Worm (Caenorhabditis elegans) whole organism, L4 larva: ENCODE measurements around the gene ccpp-6.

ENCODE experiments used
- D1046.2 ChIP-seq: fragments of 200-800 bp; sonication (Bioruptor generic); IDR thresholded peaks from 2 replicates; pipeline ENCODE4 v1.3.6; 2022; ENCODE audit warnings: missing genetic modification characterization, missing compliant biosample characterization
- F10B5.3 ChIP-seq: sonication (generic microtip); optimal IDR thresholded peaks from 2 replicates; lab custom pipeline; 2016; ENCODE audit warnings: mild to moderate bottlenecking, missing genetic modification characterization, missing compliant biosample characterization
- F26F4.8 ChIP-seq: fragments of 200-800 bp; sonication (Bioruptor generic); conservative IDR thresholded peaks from 2 replicates; pipeline ENCODE4 v1.3.6; 2022; ENCODE audit warnings: missing genetic modification characterization, missing compliant biosample characterization
- F44E2.7 ChIP-seq: fragments of 200-800 bp; sonication (Bioruptor generic); IDR thresholded peaks from 2 replicates; pipeline ENCODE4 v2.1.2; 2022; ENCODE audit warnings: missing genetic modification characterization, missing compliant biosample characterization
- F49E8.2 ChIP-seq: sonication (generic microtip); optimal IDR thresholded peaks from 2 replicates; lab custom pipeline; 2016; ENCODE audit warnings: missing compliant biosample characterization, mild to moderate bottlenecking, missing genetic modification characterization, borderline replicate concordance
- T20F7.1 ChIP-seq: fragments of 200-800 bp; sonication (Bioruptor generic); optimal IDR thresholded peaks from 2 replicates; lab custom pipeline; 2018; ENCODE audit warnings: mild to moderate bottlenecking, missing genetic modification characterization, missing compliant biosample characterization
- T26A8.4 ChIP-seq: fragments of 200-800 bp; sonication (Bioruptor generic); IDR thresholded peaks from 2 replicates; pipeline ENCODE4 v1.3.6; 2022; ENCODE audit warnings: missing genetic modification characterization, missing compliant biosample characterization
- Y5F2A.4 ChIP-seq: fragments of 200-800 bp; sonication (Bioruptor generic); optimal IDR thresholded peaks from 2 replicates; lab custom pipeline; 2018; ENCODE audit warnings: mild to moderate bottlenecking, missing genetic modification characterization, missing compliant biosample characterization
- Y75B8A.6 ChIP-seq: fragments of 200-800 bp; sonication (Bioruptor generic); IDR thresholded peaks from 2 replicates; pipeline ENCODE4 v1.3.6; 2022; ENCODE audit warnings: missing genetic modification reagents, missing genetic modification characterization, missing compliant biosample characterization
- attf-4 ChIP-seq: sonication (generic microtip); optimal IDR thresholded peaks from 3 replicates; lab custom pipeline; 2017; ENCODE audit warnings: missing biosample characterization, missing genetic modification characterization
- ceh-20 ChIP-seq: fragments of 200-800 bp; sonication (Bioruptor generic); IDR thresholded peaks from 2 replicates; pipeline ENCODE4 v1.3.6; 2022; ENCODE audit warnings: missing genetic modification reagents, missing genetic modification characterization, missing compliant biosample characterization
- ceh-62 ChIP-seq: sonication (generic microtip); optimal IDR thresholded peaks from 2 replicates; lab custom pipeline; 2017; ENCODE audit warnings: missing biosample characterization, missing genetic modification characterization
- ces-1 ChIP-seq: fragments of 150-350 bp; sonication (generic microtip); optimal IDR thresholded peaks from 4 replicates; lab custom pipeline; 2014; ENCODE audit warnings: missing biosample characterization, missing genetic modification reagents, missing genetic modification characterization
- cey-2 ChIP-seq: sonication (generic microtip); optimal IDR thresholded peaks from 3 replicates; lab custom pipeline; 2017; ENCODE audit warnings: missing genetic modification characterization, mild to moderate bottlenecking, missing compliant biosample characterization, antibody characterized with exemption, borderline replicate concordance; ENCODE audit not compliant: insufficient read depth
- daf-8 ChIP-seq: fragments of 200-800 bp; sonication (Bioruptor generic); IDR thresholded peaks from 2 replicates; pipeline ENCODE4 v1.3.6; 2022; ENCODE audit warnings: missing genetic modification characterization, missing compliant biosample characterization
- dpl-1 ChIP-seq: fragments of 150-350 bp; optimal IDR thresholded peaks from 2 replicates; lab custom pipeline; 2014; ENCODE audit warnings: missing biosample characterization, missing genetic modification reagents, missing genetic modification characterization
- duxl-1 ChIP-seq: sonication (generic microtip); optimal IDR thresholded peaks from 2 replicates; lab custom pipeline; 2016; ENCODE audit warnings: mild to moderate bottlenecking, missing genetic modification characterization, moderate library complexity, missing compliant biosample characterization; ENCODE audit not compliant: poor library complexity
- hif-1 ChIP-seq, 2 experiments: sonication (generic microtip); optimal IDR thresholded peaks; 2 replicates each; lab custom pipeline; 2016 to 2017; ENCODE audit warnings: missing compliant biosample characterization in 2 of 2, missing genetic modification characterization in 2 of 2, missing genetic modification reagents in 2 of 2, missing genotype in 2 of 2, mild to moderate bottlenecking in 1 of 2
- hlh-11 ChIP-seq: fragments of 200-800 bp; sonication (Bioruptor generic); optimal IDR thresholded peaks from 2 replicates; lab custom pipeline; 2018; ENCODE audit warnings: mild to moderate bottlenecking, missing genetic modification characterization, missing compliant biosample characterization
- hlh-30 ChIP-seq: sonication (generic microtip); optimal IDR thresholded peaks from 2 replicates; lab custom pipeline; 2017; ENCODE audit warnings: antibody characterized with exemption, mild to moderate bottlenecking, missing genetic modification characterization, missing compliant biosample characterization; ENCODE audit not compliant: insufficient read depth
- lim-7 ChIP-seq: fragments of 200-800 bp; sonication (Bioruptor generic); IDR thresholded peaks from 2 replicates; pipeline ENCODE4 v1.3.6; 2022; ENCODE audit warnings: missing genetic modification characterization, missing compliant biosample characterization
- lin-13 ChIP-seq: fragments of 150-350 bp; optimal IDR thresholded peaks from 2 replicates; lab custom pipeline; 2014; ENCODE audit warnings: missing biosample characterization, missing genetic modification reagents, missing genetic modification characterization
- lin-15B ChIP-seq: fragments of 150-350 bp; sonication (generic microtip); optimal IDR thresholded peaks from 3 replicates; lab custom pipeline; 2014; ENCODE audit warnings: missing biosample characterization, missing genetic modification characterization
- lin-29 ChIP-seq: fragments of 200-800 bp; sonication (Bioruptor generic); IDR thresholded peaks from 2 replicates; pipeline ENCODE4 v1.3.6; 2022; ENCODE audit warnings: missing genetic modification reagents, missing genetic modification characterization, missing compliant biosample characterization
- madf-5 ChIP-seq, 2 experiments: fragments of 200-800 bp; sonication (Bioruptor generic); IDR thresholded peaks; 2 replicates each; pipeline ENCODE4 v1.3.6; 2022; ENCODE audit warnings: missing compliant biosample characterization in 2 of 2, missing genetic modification characterization in 2 of 2
- mdl-1 ChIP-seq, 2 experiments: fragments of 150-350 bp in 1 of 2; sonication (generic microtip) in 1 of 2; optimal IDR thresholded peaks; 2 replicates each; lab custom pipeline; 2014 to 2017; ENCODE audit warnings: missing biosample characterization in 2 of 2, missing genetic modification characterization in 2 of 2
- mxl-3 ChIP-seq: fragments of 200-800 bp; sonication (Bioruptor generic); optimal IDR thresholded peaks from 2 replicates; lab custom pipeline; 2018; ENCODE audit warnings: mild to moderate bottlenecking, missing genetic modification characterization, missing compliant biosample characterization
- nhr-10 ChIP-seq: fragments of 150-350 bp; optimal IDR thresholded peaks from 2 replicates; lab custom pipeline; 2014; ENCODE audit warnings: missing biosample characterization, missing genetic modification characterization
- nhr-102 ChIP-seq: sonication (generic microtip); optimal IDR thresholded peaks from 2 replicates; lab custom pipeline; 2016; ENCODE audit warnings: mild to moderate bottlenecking, missing genetic modification characterization, moderate library complexity, missing compliant biosample characterization
- nhr-11 ChIP-seq: fragments of 150-350 bp; optimal IDR thresholded peaks from 2 replicates; lab custom pipeline; 2014; ENCODE audit warnings: missing biosample characterization, missing genetic modification characterization
- nhr-111 ChIP-seq: fragments of 200-800 bp; sonication (Bioruptor generic); optimal IDR thresholded peaks from 2 replicates; lab custom pipeline; 2018; ENCODE audit warnings: mild to moderate bottlenecking, missing genetic modification characterization, missing compliant biosample characterization
- nhr-42 ChIP-seq: fragments of 200-800 bp; sonication (Bioruptor generic); IDR thresholded peaks from 2 replicates; pipeline ENCODE4 v1.3.6; 2022; ENCODE audit warnings: missing genetic modification characterization, missing compliant biosample characterization
- nhr-48 ChIP-seq: sonication (generic microtip); optimal IDR thresholded peaks from 2 replicates; lab custom pipeline; 2016; ENCODE audit warnings: mild to moderate bottlenecking, missing genetic modification characterization, missing compliant biosample characterization
- pha-4 ChIP-seq, 2 experiments: fragments of 150-350 bp in 1 of 2; fragments of 200-800 bp in 1 of 2; sonication (Bioruptor generic) in 1 of 2; IDR thresholded peaks in 1 of 2; optimal IDR thresholded peaks in 1 of 2; 2 replicates each; pipeline versions ENCODE4 v1.3.6 to Lab custom; 2014 to 2022; ENCODE audit warnings: missing genetic modification characterization in 2 of 2, missing genetic modification reagents in 2 of 2, missing biosample characterization in 1 of 2, missing compliant biosample characterization in 1 of 2
- php-3 ChIP-seq: fragments of 200-800 bp; sonication (Bioruptor generic); IDR thresholded peaks from 2 replicates; pipeline ENCODE4 v1.3.6; 2022; ENCODE audit warnings: missing genetic modification reagents, missing genetic modification characterization, missing compliant biosample characterization
- pqm-1 ChIP-seq: sonication (generic microtip); optimal IDR thresholded peaks from 2 replicates; lab custom pipeline; 2017; ENCODE audit warnings: missing biosample characterization, missing genetic modification characterization
- saeg-2 ChIP-seq: fragments of 200-800 bp; sonication (Bioruptor generic); IDR thresholded peaks from 2 replicates; pipeline ENCODE4 v1.3.6; 2022; ENCODE audit warnings: missing genetic modification reagents, missing genetic modification characterization, missing compliant biosample characterization
- set-16 ChIP-seq: fragments of 200-800 bp; sonication (Bioruptor generic); IDR thresholded peaks from 2 replicates; pipeline ENCODE4 v1.3.6; 2022; ENCODE audit warnings: missing genetic modification reagents, missing genetic modification characterization, missing compliant biosample characterization
- skn-1 ChIP-seq: fragments of 150-350 bp; optimal IDR thresholded peaks from 2 replicates; lab custom pipeline; 2014; ENCODE audit warnings: missing biosample characterization, missing genetic modification characterization
- spr-1 ChIP-seq: sonication (generic microtip); optimal IDR thresholded peaks from 2 replicates; lab custom pipeline; 2016; ENCODE audit warnings: mild to moderate bottlenecking, missing genetic modification characterization, missing compliant biosample characterization
- tra-1 ChIP-seq: fragments of 200-800 bp; sonication (Bioruptor generic); IDR thresholded peaks from 2 replicates; pipeline ENCODE4 v1.3.6; 2022; ENCODE audit warnings: missing genetic modification reagents, missing genetic modification characterization, missing compliant biosample characterization
- unc-39 ChIP-seq: sonication (generic microtip); optimal IDR thresholded peaks from 2 replicates; lab custom pipeline; 2017; ENCODE audit warnings: missing biosample characterization, missing genetic modification characterization
- unc-62 ChIP-seq, 3 experiments: fragments of 150-350 bp in 1 of 3; sonication (generic microtip); optimal IDR thresholded peaks in 2 of 3; peaks in 1 of 3; 1 replicate in 1 of 3; 2 replicates in 2 of 3; lab custom pipeline; 2014 to 2017; ENCODE audit warnings: missing biosample characterization in 3 of 3, missing genetic modification characterization in 3 of 3, missing genetic modification reagents in 3 of 3, missing genotype in 1 of 3
- zag-1 ChIP-seq: fragments of 150-350 bp; optimal IDR thresholded peaks from 2 replicates; lab custom pipeline; 2014; ENCODE audit warnings: missing biosample characterization, missing genetic modification characterization
- zfp-3 ChIP-seq: fragments of 200-800 bp; sonication (Bioruptor generic); conservative IDR thresholded peaks from 2 replicates; pipeline ENCODE4 v1.3.6; 2022; ENCODE audit warnings: missing genetic modification reagents, missing genetic modification characterization, missing compliant biosample characterization
- zip-11 ChIP-seq: fragments of 200-800 bp; sonication (Bioruptor generic); IDR thresholded peaks from 2 replicates; pipeline ENCODE4 v1.3.6; 2022; ENCODE audit warnings: missing genetic modification characterization, missing compliant biosample characterization
- zip-2 ChIP-seq: fragments of 150-350 bp; optimal IDR thresholded peaks from 2 replicates; lab custom pipeline; 2014; ENCODE audit warnings: missing biosample characterization, missing genetic modification characterization
- ztf-11 ChIP-seq: fragments of 150-350 bp; optimal IDR thresholded peaks from 2 replicates; lab custom pipeline; 2014; ENCODE audit warnings: missing biosample characterization, missing genetic modification characterization
- ztf-7 ChIP-seq: fragments of 150-350 bp; optimal IDR thresholded peaks from 2 replicates; lab custom pipeline; 2014; ENCODE audit warnings: missing biosample characterization, missing genetic modification characterization

The ccpp-6 gene

ce11 chrII:5358137-5358745 is 28.9 kb downstream of the ccpp-6 start, which contains the start of the genes F09E5.11 and bmy-1 (continued):
- peak; percentile 47 for TF ChIP-seq nhr-11 (tag; lab: Kevin White, UChicago)
- TF ChIP-seq zag-1 (tag; lab: Kevin White, UChicago) = no peak
- no peak for TF ChIP-seq F10B5.3 (tag; lab: Kevin White, UChicago)
- TF ChIP-seq T26A8.4 (GFP tag; lab: Robert Waterston, UW) = peak; percentile 80
- TF ChIP-seq attf-4 (tag; lab: Kevin White, UChicago) = no peak
- TF ChIP-seq spr-1 (tag; lab: Kevin White, UChicago) = peak; percentile 34
- TF ChIP-seq zip-11 (GFP tag; lab: Robert Waterston, UW) = no peak
- TF ChIP-seq cey-2 = no peak
- TF ChIP-seq nhr-102 (tag; lab: Kevin White, UChicago) = peak; percentile 60
- no peak for TF ChIP-seq skn-1 (tag; lab: Kevin White, UChicago)
- no peak for TF ChIP-seq nhr-10 (tag; lab: Kevin White, UChicago)
- peak; percentile 79 for TF ChIP-seq dpl-1 (GFP tag; lab: Kevin White, UChicago)
- peak; percentile 80 for TF ChIP-seq hlh-11 (tag; lab: Kevin White, UChicago)
- TF ChIP-seq T20F7.1 (GFP tag; lab: Kevin White, UChicago) = peak; percentile 44
- 0 out of 2 replicates have a peak, but pooled peaks have one; percentile 15 for TF ChIP-seq php-3
- TF ChIP-seq F44E2.7 (GFP tag; lab: Robert Waterston, UW) = no peak
- no peak for TF ChIP-seq madf-5 (GFP tag; IDR thresholded peaks at IDR 0.05; lab: Robert Waterston, UW)
- peak; percentile 67 for TF ChIP-seq pha-4 (GFP tag; IDR thresholded peaks at IDR 0.05; lab: Robert Waterston, UW)
- no peak for TF ChIP-seq pha-4 (tag; optimal IDR thresholded peaks at IDR 0.05; lab: Kevin White, UChicago)
- TF ChIP-seq zip-2 (tag; lab: Kevin White, UChicago) = no peak
- TF ChIP-seq ces-1 = no peak
- peak; percentile 54 for TF ChIP-seq set-16 (GFP tag; lab: Robert Waterston, UW)
- no peak for TF ChIP-seq pqm-1
- no peak for TF ChIP-seq F49E8.2 (tag; lab: Kevin White, UChicago)
- TF ChIP-seq D1046.2 (GFP tag; lab: Robert Waterston, UW) = no peak
- TF ChIP-seq mdl-1 (tag; optimal IDR thresholded peaks at IDR 0.05; lab: Kevin White, UChicago) = peak in 1 of 2 experiments; percentile 36
- TF ChIP-seq unc-39 (tag; lab: Kevin White, UChicago) = no peak
- TF ChIP-seq mxl-3 (GFP tag; lab: Kevin White, UChicago) = peak; percentile 87
- peak in 1 of 2 experiments; percentile 89 for TF ChIP-seq unc-62 (GFP tag; optimal IDR thresholded peaks at IDR 0.05 in 1 of 2; lab: Kevin White, UChicago)
- TF ChIP-seq unc-62 (tag; optimal IDR thresholded peaks at IDR 0.05; lab: Kevin White, UChicago) = no peak
- TF ChIP-seq Y5F2A.4 (GFP tag; lab: Kevin White, UChicago) = no peak
- peak; percentile 75; the same call in 1 of the 2 replicates for TF ChIP-seq tra-1 (GFP tag; lab: Robert Waterston, UW)
- peak; percentile 23; the same call in 1 of the 2 replicates for TF ChIP-seq lim-7
- peak; percentile 72 for TF ChIP-seq duxl-1 (tag; lab: Kevin White, UChicago)
- no peak for TF ChIP-seq F26F4.8 (GFP tag; lab: Robert Waterston, UW)
- TF ChIP-seq ceh-20 = peak; percentile 78
- peak; percentile 60; the same call in 1 of the 2 replicates for TF ChIP-seq saeg-2 (GFP tag; lab: Robert Waterston, UW)
- no peak for TF ChIP-seq ceh-62
- TF ChIP-seq zfp-3 (GFP tag; lab: Robert Waterston, UW) = 0 out of 2 replicates have a peak, but pooled peaks have one; percentile 14
- no peak for TF ChIP-seq ztf-11 (tag; lab: Kevin White, UChicago)
- TF ChIP-seq hlh-30 (tag; lab: Kevin White, UChicago) = peak; percentile 58
- TF ChIP-seq nhr-111 (GFP tag; lab: Kevin White, UChicago) = no peak
- TF ChIP-seq daf-8 (GFP tag; lab: Robert Waterston, UW) = no peak
- TF ChIP-seq hif-1 (tag; optimal IDR thresholded peaks at IDR 0.05; lab: Kevin White, UChicago) = peak in 1 of 2 experiments; percentile 94
- TF ChIP-seq ztf-7 (tag; lab: Kevin White, UChicago) = no peak
- no peak for TF ChIP-seq nhr-42 (GFP tag; lab: Robert Waterston, UW)
- TF ChIP-seq nhr-48 (tag; lab: Kevin White, UChicago) = peak; percentile 7
- no peak for TF ChIP-seq Y75B8A.6 (GFP tag; lab: Robert Waterston, UW)
- peak; percentile 83 for TF ChIP-seq lin-15B (tag; lab: Kevin White, UChicago)
- TF ChIP-seq lin-29 (GFP tag; lab: Robert Waterston, UW) = no peak
- TF ChIP-seq lin-13 = peak; percentile 79
